Worm (Caenorhabditis elegans) whole organism, L1 larva: ENCODE measurements around the gene pat-2.

Source experiments
- C16A3.4 ChIP-seq: fragments of 150-350 bp; optimal IDR thresholded peaks from 2 replicates; lab custom pipeline; 2014; ENCODE audit warnings: missing biosample characterization, missing genetic modification characterization
- C34B4.2 ChIP-seq: sonication (generic microtip); optimal IDR thresholded peaks from 2 replicates; lab custom pipeline; 2017; ENCODE audit warnings: mild to moderate bottlenecking, missing genetic modification characterization, missing compliant biosample characterization
- aha-1 ChIP-seq: fragments of 150-350 bp; optimal IDR thresholded peaks from 2 replicates; lab custom pipeline; 2014; ENCODE audit warnings: missing biosample characterization, missing genetic modification characterization
- alr-1 ChIP-seq: fragments of 200-800 bp; sonication (Bioruptor generic); optimal IDR thresholded peaks from 2 replicates; lab custom pipeline; 2018; ENCODE audit warnings: borderline replicate concordance, mild to moderate bottlenecking, missing genetic modification characterization, missing compliant biosample characterization
- aly-2 ChIP-seq: fragments of 150-350 bp; optimal IDR thresholded peaks from 2 replicates; lab custom pipeline; 2014; ENCODE audit warnings: missing biosample characterization, missing genetic modification characterization
- ceh-88 ChIP-seq: fragments of 200-800 bp; sonication (Bioruptor generic); IDR thresholded peaks from 2 replicates; pipeline ENCODE4 v1.3.6; 2022; ENCODE audit warnings: missing genetic modification characterization, missing compliant biosample characterization
- dsc-1 ChIP-seq: sonication (generic microtip); optimal IDR thresholded peaks from 2 replicates; lab custom pipeline; 2016; ENCODE audit warnings: mild to moderate bottlenecking, missing genetic modification characterization, missing compliant biosample characterization
- efl-1 ChIP-seq, 4 experiments: fragments of 150-350 bp; optimal IDR thresholded peaks in 3 of 4; peaks in 1 of 4; 1 replicate in 1 of 4; 2 replicates in 3 of 4; lab custom pipeline; 2014; ENCODE audit warnings: missing biosample characterization in 2 of 4, missing genetic modification characterization in 2 of 4, missing genetic modification reagents in 2 of 4
- elt-2 ChIP-seq: sonication (generic microtip); optimal IDR thresholded peaks from 2 replicates; lab custom pipeline; 2016; ENCODE audit warnings: missing genetic modification characterization, mild to moderate bottlenecking, inconsistent platforms, missing compliant biosample characterization, missing genetic modification reagents
- elt-3 ChIP-seq, 6 experiments: fragments of 150-350 bp in 1 of 6; sonication (generic microtip); optimal IDR thresholded peaks; 2 replicates each; lab custom pipeline; 2017 to 2018; ENCODE audit warnings: missing biosample characterization in 6 of 6, missing genetic modification characterization in 6 of 6, inconsistent platforms in 1 of 6
- fkh-10 ChIP-seq: sonication (generic microtip); optimal IDR thresholded peaks from 2 replicates; lab custom pipeline; 2017; ENCODE audit warnings: missing biosample characterization, missing genetic modification reagents, missing genetic modification characterization
- fkh-8 ChIP-seq: sonication (generic microtip); optimal IDR thresholded peaks from 2 replicates; lab custom pipeline; 2016; ENCODE audit warnings: mild to moderate bottlenecking, missing genetic modification characterization, missing compliant biosample characterization
- grh-1 ChIP-seq: fragments of 200-800 bp; sonication (Bioruptor generic); IDR thresholded peaks from 2 replicates; pipeline ENCODE4 v1.3.6; 2022; ENCODE audit warnings: missing genetic modification reagents, missing genetic modification characterization, missing compliant biosample characterization
- hlh-17 ChIP-seq: fragments of 200-800 bp; sonication (Bioruptor generic); optimal IDR thresholded peaks from 2 replicates; lab custom pipeline; 2018; ENCODE audit warnings: missing genetic modification characterization, mild to moderate bottlenecking, missing compliant biosample characterization, moderate library complexity, borderline replicate concordance
- hlh-4 ChIP-seq: sonication (generic microtip); optimal IDR thresholded peaks from 2 replicates; lab custom pipeline; 2016; ENCODE audit warnings: mild to moderate bottlenecking, missing genetic modification characterization, missing compliant biosample characterization
- jun-1 ChIP-seq: fragments of 150-350 bp; optimal IDR thresholded peaks from 2 replicates; lab custom pipeline; 2014; ENCODE audit warnings: missing biosample characterization, missing genetic modification reagents, missing genetic modification characterization
- lin-14 ChIP-seq: fragments of 200-800 bp; sonication (Bioruptor generic); optimal IDR thresholded peaks from 2 replicates; lab custom pipeline; 2018; ENCODE audit warnings: mild to moderate bottlenecking, missing genetic modification characterization, moderate library complexity, missing compliant biosample characterization
- lin-15B ChIP-seq: fragments of 150-350 bp; sonication (generic microtip); optimal IDR thresholded peaks from 3 replicates; lab custom pipeline; 2014; ENCODE audit warnings: missing biosample characterization, missing genetic modification characterization
- lin-35 ChIP-seq, 2 experiments: fragments of 150-350 bp; optimal IDR thresholded peaks; 2 replicates each; lab custom pipeline; 2014; ENCODE audit warnings: missing biosample characterization in 2 of 2, missing genetic modification characterization in 2 of 2, missing genetic modification reagents in 2 of 2
- lin-39 ChIP-seq: fragments of 150-350 bp; optimal IDR thresholded peaks from 2 replicates; lab custom pipeline; 2014; ENCODE audit warnings: missing biosample characterization, missing genetic modification reagents, missing genetic modification characterization
- lir-3 ChIP-seq: sonication (generic microtip); optimal IDR thresholded peaks from 2 replicates; lab custom pipeline; 2016; ENCODE audit warnings: mild to moderate bottlenecking, missing genetic modification characterization, moderate library complexity, missing compliant biosample characterization; ENCODE audit not compliant: poor library complexity
- lsy-2 ChIP-seq, 2 experiments: fragments of 150-350 bp; optimal IDR thresholded peaks; 2 replicates each; lab custom pipeline; 2014; ENCODE audit warnings: missing biosample characterization in 2 of 2, missing genetic modification characterization in 2 of 2
- mdl-1 ChIP-seq, 2 experiments: fragments of 150-350 bp; optimal IDR thresholded peaks; 2 replicates each; lab custom pipeline; 2014 to 2017; ENCODE audit warnings: missing biosample characterization in 2 of 2, missing genetic modification characterization in 2 of 2, inconsistent platforms in 1 of 2
- mef-2 ChIP-seq: fragments of 150-350 bp; optimal IDR thresholded peaks from 2 replicates; lab custom pipeline; 2014; ENCODE audit warnings: missing biosample characterization, missing genetic modification characterization
- mep-1 ChIP-seq: fragments of 150-350 bp; optimal IDR thresholded peaks from 2 replicates; lab custom pipeline; 2014; ENCODE audit warnings: missing biosample characterization, missing genetic modification characterization
- nhr-12 ChIP-seq: sonication (generic microtip); optimal IDR thresholded peaks from 2 replicates; lab custom pipeline; 2017; ENCODE audit warnings: missing biosample characterization, missing genetic modification characterization
- nhr-20 ChIP-seq: sonication (generic microtip); optimal IDR thresholded peaks from 2 replicates; lab custom pipeline; 2016; ENCODE audit warnings: mild to moderate bottlenecking, missing genetic modification characterization, missing compliant biosample characterization
- nhr-28 ChIP-seq: fragments of 150-350 bp; optimal IDR thresholded peaks from 2 replicates; lab custom pipeline; 2014; ENCODE audit warnings: missing biosample characterization, missing genetic modification characterization
- nhr-71 ChIP-seq: sonication (generic microtip); optimal IDR thresholded peaks from 2 replicates; lab custom pipeline; 2016; ENCODE audit warnings: mild to moderate bottlenecking, missing genetic modification characterization, moderate library complexity, missing compliant biosample characterization
- nhr-76 ChIP-seq: sonication (generic microtip); optimal IDR thresholded peaks from 2 replicates; lab custom pipeline; 2017; ENCODE audit warnings: missing biosample characterization, missing genetic modification characterization
- nhr-77 ChIP-seq: fragments of 150-350 bp; optimal IDR thresholded peaks from 2 replicates; lab custom pipeline; 2014; ENCODE audit warnings: missing biosample characterization, missing genetic modification characterization
- nhr-84 ChIP-seq: sonication (generic microtip); optimal IDR thresholded peaks from 2 replicates; lab custom pipeline; 2017; ENCODE audit warnings: missing biosample characterization, missing genetic modification characterization
- nhr-90 ChIP-seq: sonication (generic microtip); optimal IDR thresholded peaks from 2 replicates; lab custom pipeline; 2016; ENCODE audit warnings: mild to moderate bottlenecking, missing genetic modification characterization, missing compliant biosample characterization; ENCODE audit not compliant: poor library complexity
- pag-3 ChIP-seq: sonication (generic microtip); optimal IDR thresholded peaks from 2 replicates; lab custom pipeline; 2017; ENCODE audit warnings: missing genetic modification characterization, mild to moderate bottlenecking, missing compliant biosample characterization, antibody characterized with exemption, borderline replicate concordance; ENCODE audit not compliant: insufficient read depth
- pqm-1 ChIP-seq: sonication (generic microtip); optimal IDR thresholded peaks from 3 replicates; lab custom pipeline; 2017; ENCODE audit warnings: missing biosample characterization, missing genetic modification characterization
- rnt-1 ChIP-seq: sonication (generic microtip); optimal IDR thresholded peaks from 2 replicates; lab custom pipeline; 2016; ENCODE audit warnings: mild to moderate bottlenecking, missing genetic modification characterization, moderate library complexity, missing compliant biosample characterization
- snpc-4 ChIP-seq: fragments of 150-350 bp; optimal IDR thresholded peaks from 2 replicates; lab custom pipeline; 2014; ENCODE audit warnings: missing biosample characterization, missing genetic modification characterization
- snu-23 ChIP-seq: sonication (generic microtip); optimal IDR thresholded peaks from 2 replicates; lab custom pipeline; 2016; ENCODE audit warnings: missing genetic modification characterization, missing compliant biosample characterization
- sup-37 ChIP-seq: fragments of 200-800 bp; sonication (Bioruptor generic); optimal IDR thresholded peaks from 2 replicates; lab custom pipeline; 2018; ENCODE audit warnings: mild to moderate bottlenecking, missing genetic modification characterization, missing compliant biosample characterization
- tlp-1 ChIP-seq: fragments of 150-350 bp; optimal IDR thresholded peaks from 2 replicates; lab custom pipeline; 2014; ENCODE audit warnings: missing biosample characterization, missing genetic modification characterization
- unc-130 ChIP-seq: fragments of 150-350 bp; optimal IDR thresholded peaks from 2 replicates; lab custom pipeline; 2017; ENCODE audit warnings: missing biosample characterization, missing genetic modification characterization, inconsistent platforms
- unc-98 ChIP-seq: fragments of 200-800 bp; sonication (Bioruptor generic); IDR thresholded peaks from 2 replicates; pipeline ENCODE4 v1.3.6; 2022; ENCODE audit warnings: missing genetic modification characterization, missing compliant biosample characterization
- zag-1 ChIP-seq: fragments of 150-350 bp; optimal IDR thresholded peaks from 2 replicates; lab custom pipeline; 2014; ENCODE audit warnings: missing biosample characterization, missing genetic modification characterization

pat-2 gene

DNA sequence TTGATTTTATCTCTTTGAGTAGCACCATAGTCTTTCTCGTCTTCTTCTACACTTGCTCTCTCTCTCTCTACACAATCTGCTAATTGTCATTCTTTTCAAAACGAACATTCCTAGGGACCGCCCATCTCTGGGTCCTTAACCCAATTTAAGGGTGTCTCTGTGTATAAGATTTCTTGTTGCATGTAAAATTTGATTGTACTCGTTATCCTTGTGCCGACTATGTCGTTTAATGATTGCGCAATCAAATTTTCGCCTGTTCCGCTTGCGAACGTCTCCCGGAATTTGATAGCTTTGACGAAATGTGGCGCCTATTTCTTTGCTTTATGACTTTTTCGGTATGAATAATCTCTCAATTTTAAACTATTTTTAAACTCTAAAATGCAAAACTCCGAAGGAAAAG is 7.6 kb upstream of the pat-2 start:
- TF ChIP-seq lin-14 (GFP tag; lab: Kevin White, UChicago) (peak; percentile 53), fkh-10 (GFP tag; lab: Kevin White, UChicago) (peak; percentile 36), aly-2 (no peak)
- TF ChIP-seq, all 84 proteins: peak for 2

ce11 chrIII:8815699-8816098 is 3.0 kb upstream of the pat-2 start:
- no peak for TF ChIP-seq mdl-1 (tag; optimal IDR thresholded peaks at IDR 0.05; lab: Kevin White, UChicago)
- no peak for TF ChIP-seq C34B4.2 (tag; lab: Kevin White, UChicago)
- no peak for TF ChIP-seq elt-2 (tag; lab: Kevin White, UChicago)
- TF ChIP-seq efl-1 (optimal IDR thresholded peaks at IDR 0.05; lab: Kevin White, UChicago): peak in 1 of 2 experiments; percentile 15
- TF ChIP-seq efl-1 (GFP tag; optimal IDR thresholded peaks at IDR 0.05 in 1 of 2; lab: Kevin White, UChicago): peak in 1 of 2 experiments; percentile 89
- no peak for TF ChIP-seq sup-37
- no peak for TF ChIP-seq lin-39
- TF ChIP-seq dsc-1: peak; percentile 42
- no peak for TF ChIP-seq alr-1
- TF ChIP-seq nhr-20: peak; percentile 15
- TF ChIP-seq pag-3 (tag; lab: Kevin White, UChicago): peak; percentile 95
- TF ChIP-seq snpc-4 (tag; lab: Kevin White, UChicago): no peak
- TF ChIP-seq nhr-90: no peak
- no peak for TF ChIP-seq ceh-88 (GFP tag; lab: Robert Waterston, UW)
- TF ChIP-seq lir-3 (tag; lab: Kevin White, UChicago): no peak
- no peak for TF ChIP-seq zag-1 (tag; lab: Kevin White, UChicago)
- TF ChIP-seq lin-14 (GFP tag; lab: Kevin White, UChicago): peak; percentile 67
- peak; percentile 35 for TF ChIP-seq snu-23 (GFP tag; lab: Kevin White, UChicago)
- TF ChIP-seq rnt-1: peak; percentile 56
- TF ChIP-seq lin-15B: no peak
- no peak for TF ChIP-seq hlh-4
- TF ChIP-seq pqm-1 (tag; lab: Kevin White, UChicago): no peak
- TF ChIP-seq jun-1: no peak
- TF ChIP-seq nhr-71 (tag; lab: Kevin White, UChicago): peak; percentile 58
- peak; percentile 36 for TF ChIP-seq unc-130
- peak in 1 of 2 experiments; percentile 25 for TF ChIP-seq lin-35 (GFP tag; optimal IDR thresholded peaks at IDR 0.05; lab: Kevin White, UChicago)
- no peak for TF ChIP-seq grh-1 (GFP tag; lab: Robert Waterston, UW)
- TF ChIP-seq lsy-2 (tag; optimal IDR thresholded peaks at IDR 0.05; lab: Kevin White, UChicago): peak in 1 of 2 experiments; percentile 40

ce11 chrIII:8824556-8824955 is 5.9 kb downstream of the pat-2 start:
- TF ChIP-seq nhr-76 (tag; lab: Kevin White, UChicago) (no peak), elt-3 (tag; optimal IDR thresholded peaks at IDR 0.05; lab: Kevin White, UChicago) (no peak), nhr-77 (tag; lab: Kevin White, UChicago) (no peak), mef-2 (no peak), mdl-1 (tag; optimal IDR thresholded peaks at IDR 0.05; lab: Kevin White, UChicago) (no peak), unc-130 (no peak), rnt-1 (no peak), C16A3.4 (no peak), nhr-84 (tag; lab: Kevin White, UChicago) (no peak), pag-3 (tag; lab: Kevin White, UChicago) (no peak), fkh-8 (tag; lab: Kevin White, UChicago) (no peak), mep-1 (no peak)
- TF ChIP-seq, all 84 proteins: peak for 0

- TF ChIP-seq nhr-84 (tag; lab: Kevin White, UChicago) (no peak), hlh-17 (no peak), nhr-12 (tag; lab: Kevin White, UChicago) (no peak), mep-1 (no peak), aha-1 (tag; lab: Kevin White, UChicago) (no peak), unc-98 (no peak), lir-3 (tag; lab: Kevin White, UChicago) (no peak), nhr-28 (tag; lab: Kevin White, UChicago) (no peak), tlp-1 (tag; lab: Kevin White, UChicago) (no peak)
Observed at ce11 chrIII:8827128-8827527, 8.4 kb downstream of the pat-2 start, which contains the start of gene F54F2.9. TSS of gene F54F2.9 (minus strand) at chrIII:8827228.
